Worm (Caenorhabditis elegans) whole organism, L4 larva: ENCODE data around the gene K08E4.7.

Experiments
- R02D3.7 ChIP-seq: fragments of 150-350 bp; sonication (generic microtip); optimal IDR thresholded peaks from 3 replicates; lab custom pipeline; 2014; ENCODE audit warnings: missing biosample characterization, missing genetic modification characterization
- nhr-11 ChIP-seq: fragments of 150-350 bp; optimal IDR thresholded peaks from 2 replicates; lab custom pipeline; 2014; ENCODE audit warnings: missing biosample characterization, missing genetic modification characterization
- nhr-41 ChIP-seq: fragments of 200-800 bp; sonication (Bioruptor generic); IDR thresholded peaks from 2 replicates; pipeline ENCODE4 v1.3.6; 2022; ENCODE audit warnings: missing genetic modification reagents, missing genetic modification characterization, missing compliant biosample characterization

ce11 chrIV:12031003-12031402 is 44.6 kb upstream of the K08E4.7 start, which contains the start of the genes T12G3.6 and mrpl-51:
- TF ChIP-seq R02D3.7 (tag; lab: Kevin White, UChicago), result no peak
- TF ChIP-seq nhr-11, result no peak
- no peak for TF ChIP-seq nhr-41
